Worm (Caenorhabditis elegans) whole organism, young adult: ENCODE data around the gene C16D9.6.

Source experiments
- B0261.1 ChIP-seq: sonication (generic microtip); optimal IDR thresholded peaks from 2 replicates; lab custom pipeline; 2016; ENCODE audit warnings: mild to moderate bottlenecking, missing genetic modification characterization, moderate library complexity, missing compliant biosample characterization
- B0336.3 ChIP-seq: fragments of 200-800 bp; sonication (Bioruptor generic); IDR thresholded peaks from 2 replicates; pipeline ENCODE4 v1.3.6; 2022; ENCODE audit warnings: missing genetic modification characterization, missing compliant biosample characterization
- C06A6.2 ChIP-seq: fragments of 200-800 bp; sonication (Bioruptor generic); conservative IDR thresholded peaks from 2 replicates; pipeline ENCODE4 v1.3.6; 2022; ENCODE audit warnings: missing genetic modification characterization, missing compliant biosample characterization
- D2030.7 ChIP-seq: fragments of 200-800 bp; sonication (Bioruptor generic); IDR thresholded peaks from 2 replicates; pipeline ENCODE4 v1.3.6; 2022; ENCODE audit warnings: missing genetic modification reagents, missing genetic modification characterization, missing compliant biosample characterization
- F22D6.2 ChIP-seq: sonication (generic microtip); optimal IDR thresholded peaks from 2 replicates; lab custom pipeline; 2016; ENCODE audit warnings: mild to moderate bottlenecking, missing genetic modification characterization, missing compliant biosample characterization
- F55B11.4 ChIP-seq: sonication (generic microtip); optimal IDR thresholded peaks from 2 replicates; lab custom pipeline; 2016; ENCODE audit warnings: missing compliant biosample characterization, missing genetic modification characterization, borderline replicate concordance; ENCODE audit not compliant: insufficient read depth
- F57C9.4 ChIP-seq: sonication (generic microtip); optimal IDR thresholded peaks from 2 replicates; lab custom pipeline; 2017; ENCODE audit warnings: mild to moderate bottlenecking, missing genetic modification characterization, missing compliant biosample characterization
- K11D2.4 ChIP-seq: fragments of 200-800 bp; sonication (Bioruptor generic); IDR thresholded peaks from 2 replicates; pipeline ENCODE4 v1.3.6; 2022; ENCODE audit warnings: missing genetic modification reagents, missing genetic modification characterization, missing compliant biosample characterization
- T07F8.4 ChIP-seq: sonication (generic microtip); optimal IDR thresholded peaks from 2 replicates; lab custom pipeline; 2016; ENCODE audit warnings: mild to moderate bottlenecking, missing genetic modification characterization, moderate library complexity, missing compliant biosample characterization
- Y79H2A.3 ChIP-seq: fragments of 200-800 bp; sonication (Bioruptor generic); conservative IDR thresholded peaks from 2 replicates; pipeline ENCODE4 v1.3.6; 2022; ENCODE audit warnings: missing genetic modification reagents, missing genetic modification characterization, missing compliant biosample characterization
- akir-1 ChIP-seq: fragments of 200-800 bp; sonication (Bioruptor generic); optimal IDR thresholded peaks from 2 replicates; lab custom pipeline; 2018; ENCODE audit warnings: mild to moderate bottlenecking, missing genetic modification characterization, moderate library complexity, missing compliant biosample characterization
- ceh-91 ChIP-seq: fragments of 200-800 bp; sonication (Bioruptor generic); IDR thresholded peaks from 2 replicates; pipeline ENCODE4 v1.3.6; 2022; ENCODE audit warnings: missing genetic modification reagents, missing genetic modification characterization, missing compliant biosample characterization
- die-1 ChIP-seq: sonication (generic microtip); optimal IDR thresholded peaks from 2 replicates; lab custom pipeline; 2016; ENCODE audit warnings: missing genotype, mild to moderate bottlenecking, missing genetic modification characterization, missing compliant biosample characterization
- hmg-1.2 ChIP-seq: fragments of 200-800 bp; sonication (Bioruptor generic); IDR thresholded peaks from 2 replicates; pipeline ENCODE4 v1.3.6; 2022; ENCODE audit warnings: missing genetic modification reagents, missing genetic modification characterization, missing compliant biosample characterization
- let-526 ChIP-seq: fragments of 200-800 bp; sonication (Bioruptor generic); IDR thresholded peaks from 2 replicates; pipeline ENCODE4 v1.3.6; 2022; ENCODE audit warnings: missing genetic modification reagents, missing genetic modification characterization, missing compliant biosample characterization
- let-607 ChIP-seq, 2 experiments: fragments of 200-800 bp in 1 of 2; sonication (Bioruptor generic) in 1 of 2; sonication (generic microtip) in 1 of 2; optimal IDR thresholded peaks; 2 replicates each; lab custom pipeline; 2016 to 2018; ENCODE audit warnings: mild to moderate bottlenecking in 2 of 2, missing compliant biosample characterization in 2 of 2, missing genetic modification characterization in 2 of 2, moderate library complexity in 2 of 2, missing genotype in 1 of 2
- lin-40 ChIP-seq: sonication (generic microtip); optimal IDR thresholded peaks from 2 replicates; lab custom pipeline; 2016; ENCODE audit warnings: missing genetic modification characterization, mild to moderate bottlenecking, missing compliant biosample characterization, missing genotype, missing genetic modification reagents
- madf-3 ChIP-seq: fragments of 200-800 bp; sonication (Bioruptor generic); IDR thresholded peaks from 2 replicates; pipeline ENCODE4 v1.3.6; 2022; ENCODE audit warnings: missing genetic modification reagents, missing genetic modification characterization, missing compliant biosample characterization
- nhr-120 ChIP-seq: fragments of 200-800 bp; sonication (Bioruptor generic); IDR thresholded peaks from 2 replicates; pipeline ENCODE4 v1.3.6; 2022; ENCODE audit warnings: missing genetic modification characterization, missing compliant biosample characterization
- repo-1 ChIP-seq: sonication (generic microtip); optimal IDR thresholded peaks from 2 replicates; lab custom pipeline; 2017; ENCODE audit warnings: mild to moderate bottlenecking, missing genetic modification characterization, missing compliant biosample characterization
- snpc-1.1 ChIP-seq: sonication (generic microtip); optimal IDR thresholded peaks from 2 replicates; lab custom pipeline; 2017; ENCODE audit warnings: missing genetic modification characterization, mild to moderate bottlenecking, missing compliant biosample characterization, antibody characterized with exemption, moderate library complexity, missing genotype, missing genetic modification reagents; ENCODE audit not compliant: insufficient read depth
- snpc-4 ChIP-seq, 5 experiments: fragments of 150-350 bp in 1 of 5; sonication (generic microtip) in 4 of 5; optimal IDR thresholded peaks; 2 replicates each; lab custom pipeline; 2014 to 2018; ENCODE audit warnings: missing genetic modification characterization in 5 of 5, missing biosample characterization in 3 of 5, antibody characterized with exemption in 2 of 5, mild to moderate bottlenecking in 2 of 5, missing compliant biosample characterization in 2 of 5, missing genotype in 2 of 5, moderate library complexity in 2 of 5, missing genetic modification reagents in 1 of 5
- unc-130 ChIP-seq: sonication (generic microtip); optimal IDR thresholded peaks from 2 replicates; lab custom pipeline; 2016; ENCODE audit warnings: missing genetic modification reagents, missing genetic modification characterization, missing compliant biosample characterization
- xnd-1 ChIP-seq: sonication (generic microtip); optimal IDR thresholded peaks from 2 replicates; lab custom pipeline; 2016; ENCODE audit warnings: missing genotype, missing genetic modification reagents, missing genetic modification characterization, missing compliant biosample characterization
- zfh-2 ChIP-seq: fragments of 200-800 bp; sonication (Bioruptor generic); conservative IDR thresholded peaks from 2 replicates; pipeline ENCODE4 v1.3.6; 2022; ENCODE audit warnings: missing genetic modification reagents, missing genetic modification characterization, missing compliant biosample characterization
- ztf-18 ChIP-seq: sonication (generic microtip); optimal IDR thresholded peaks from 2 replicates; lab custom pipeline; 2016; ENCODE audit warnings: missing genotype, mild to moderate bottlenecking, missing genetic modification characterization, missing compliant biosample characterization
- ztf-22 ChIP-seq: fragments of 200-800 bp; sonication (Bioruptor generic); optimal IDR thresholded peaks from 2 replicates; lab custom pipeline; 2018; ENCODE audit warnings: mild to moderate bottlenecking, missing genetic modification characterization, moderate library complexity, missing compliant biosample characterization

Gene C16D9.6

ce11 chrV:8206931-8207330, 43.2 kb downstream of the C16D9.6 start, which contains the start of gene timp-1:
timp-1 (plus strand) TSS chrV:8207235.
- no peak for TF ChIP-seq B0336.3

- TF ChIP-seq hmg-1.2 (peak; percentile 30; the same call in 1 of the 2 replicates), let-526 (GFP tag; lab: Robert Waterston, UW) (no peak), lin-40 (tag; lab: Kevin White, UChicago) (no peak)
Observed at ce11 chrV:8203085-8203643, 46.9 kb downstream of the C16D9.6 start, which contains the start of gene cest-17. cest-17 (plus strand) TSS chrV:8203332.

DNA sequence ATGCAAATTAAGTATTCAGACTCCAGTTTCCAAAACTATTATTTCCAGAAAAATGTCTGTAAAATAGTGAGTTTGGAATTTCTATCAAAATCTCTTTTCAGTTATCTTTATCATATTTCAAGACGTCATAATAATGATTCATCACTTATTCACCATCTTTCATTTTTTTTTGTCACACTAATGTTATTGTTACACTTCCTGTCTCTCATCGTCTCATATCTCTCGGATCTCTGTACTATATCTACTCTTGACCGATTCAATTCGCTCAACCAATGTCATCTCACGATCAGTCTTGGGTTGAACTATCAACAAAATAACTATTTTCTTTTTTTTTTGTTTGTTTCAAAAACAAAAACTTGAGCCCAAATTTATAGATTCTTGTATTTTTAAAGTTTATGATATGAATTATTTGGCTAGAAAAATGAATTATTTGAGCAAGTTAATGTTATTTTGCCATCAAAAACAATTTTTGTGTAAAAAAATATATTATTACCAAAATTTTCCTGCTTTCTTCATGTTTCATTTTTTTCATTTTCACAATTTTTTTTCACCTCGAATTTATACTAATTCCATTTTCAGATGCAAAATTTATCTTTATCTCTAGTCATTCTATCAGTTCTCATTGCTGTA, 48.8 kb downstream of the C16D9.6 start, which contains the start of gene cri-2:
Gene cri-2, plus strand, starts transcription at position 580 of the 630 bp plus-strand sequence.
- TF ChIP-seq Y79H2A.3: no peak
- TF ChIP-seq B0261.1 (tag; lab: Kevin White, UChicago): no peak
- TF ChIP-seq F55B11.4 (tag; lab: Kevin White, UChicago): no peak
- no peak for TF ChIP-seq let-607 (tag; optimal IDR thresholded peaks at IDR 0.05; lab: Kevin White, UChicago)
- TF ChIP-seq snpc-4 (GFP tag; optimal IDR thresholded peaks at IDR 0.05; lab: Kevin White, UChicago): no peak
- no peak for TF ChIP-seq snpc-4 (tag; optimal IDR thresholded peaks at IDR 0.05; lab: Kevin White, UChicago)
- peak; percentile 18; the same call in 1 of the 2 replicates for TF ChIP-seq hmg-1.2
- TF ChIP-seq, all 124 proteins: peak for 1

DNA sequence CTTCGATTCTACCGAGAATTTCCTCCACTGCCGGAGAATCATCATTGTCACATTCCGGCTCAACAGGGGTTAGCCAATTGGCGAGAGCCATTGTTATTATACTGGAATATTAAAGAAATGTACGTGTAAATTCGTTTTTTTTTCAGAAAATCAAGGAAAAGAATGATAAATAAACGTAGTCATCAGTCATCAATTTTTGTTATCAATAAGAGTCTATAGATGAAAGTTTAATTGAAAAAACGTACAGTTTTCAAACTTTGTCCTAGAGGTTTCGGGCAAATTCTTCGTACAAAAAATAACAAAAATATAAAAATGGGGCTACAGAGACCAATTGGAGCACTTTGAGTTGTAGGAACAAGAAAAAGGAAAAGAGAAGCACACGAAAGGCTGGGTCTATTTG, 51.1 kb downstream of the C16D9.6 start, which contains the start of gene F20D6.11:
Gene F20D6.11, minus strand, starts transcription at position 101 of the 400 bp plus-strand sequence.
- TF ChIP-seq repo-1 (tag; lab: Kevin White, UChicago) (no peak), xnd-1 (tag; lab: Kevin White, UChicago) (no peak), C06A6.2 (no peak), die-1 (tag; lab: Kevin White, UChicago) (no peak), madf-3 (no peak), D2030.7 (GFP tag; lab: Robert Waterston, UW) (no peak), snpc-1.1 (tag; lab: Kevin White, UChicago) (no peak), K11D2.4 (GFP tag; lab: Robert Waterston, UW) (no peak), nhr-120 (no peak), unc-130 (GFP tag; lab: Kevin White, UChicago) (no peak), akir-1 (GFP tag; lab: Kevin White, UChicago) (no peak), T07F8.4 (tag; lab: Kevin White, UChicago) (no peak), ceh-91 (GFP tag; lab: Robert Waterston, UW) (no peak), zfh-2 (GFP tag; lab: Robert Waterston, UW) (no peak), ztf-22 (GFP tag; lab: Kevin White, UChicago) (no peak), ztf-18 (tag; lab: Kevin White, UChicago) (no peak), F57C9.4 (tag; lab: Kevin White, UChicago) (no peak), F22D6.2 (tag; lab: Kevin White, UChicago) (no peak)
